Worm (Caenorhabditis elegans) whole organism, L3 larva: Measurements from ENCODE around the gene R11D1.7.
A peak's percentile ranks its signal among the peaks of the same experiment; 100 is the strongest.

Source experiments
- ZK546.5 ChIP-seq: sonication (generic microtip); optimal IDR thresholded peaks from 2 replicates; lab custom pipeline; 2017; ENCODE audit warnings: missing biosample characterization, missing genetic modification characterization
- ama-1 ChIP-seq: fragments of 150-350 bp; optimal IDR thresholded peaks from 2 replicates; lab custom pipeline; 2018
- ceh-9 ChIP-seq: sonication (generic microtip); optimal IDR thresholded peaks from 2 replicates; lab custom pipeline; 2018; ENCODE audit warnings: missing biosample characterization, missing genetic modification characterization
- egl-27 ChIP-seq: sonication (generic microtip); optimal IDR thresholded peaks from 4 replicates; lab custom pipeline; 2017; ENCODE audit warnings: missing biosample characterization, missing genetic modification reagents, missing genetic modification characterization
- egl-5 ChIP-seq: fragments of 150-350 bp; optimal IDR thresholded peaks from 2 replicates; lab custom pipeline; 2017; ENCODE audit warnings: missing biosample characterization, missing genetic modification reagents, missing genetic modification characterization, inconsistent platforms
- elt-3 ChIP-seq, 3 experiments: fragments of 150-350 bp in 1 of 3; sonication (generic microtip) in 2 of 3; optimal IDR thresholded peaks; 2 replicates in 2 of 3; 4 replicates in 1 of 3; lab custom pipeline; 2014 to 2017; ENCODE audit warnings: missing biosample characterization in 3 of 3, missing genetic modification characterization in 3 of 3
- eor-1 ChIP-seq, 2 experiments: fragments of 150-350 bp; optimal IDR thresholded peaks; 2 replicates each; lab custom pipeline; 2014 to 2018; ENCODE audit warnings: missing biosample characterization in 2 of 2, missing genetic modification characterization in 2 of 2
- fos-1 ChIP-seq: fragments of 150-350 bp; optimal IDR thresholded peaks from 2 replicates; lab custom pipeline; 2014; ENCODE audit warnings: missing biosample characterization, missing genetic modification characterization
- jun-1 ChIP-seq: fragments of 150-350 bp; optimal IDR thresholded peaks from 2 replicates; lab custom pipeline; 2014; ENCODE audit warnings: missing biosample characterization, missing genetic modification reagents, missing genetic modification characterization
- lin-15B ChIP-seq: fragments of 150-350 bp; optimal IDR thresholded peaks from 2 replicates; lab custom pipeline; 2014; ENCODE audit warnings: missing biosample characterization, missing genetic modification characterization
- lin-39 ChIP-seq: fragments of 150-350 bp; optimal IDR thresholded peaks from 2 replicates; lab custom pipeline; 2018; ENCODE audit warnings: missing biosample characterization, missing genetic modification reagents, missing genetic modification characterization
- nfya-1 ChIP-seq: sonication (generic microtip); optimal IDR thresholded peaks from 2 replicates; lab custom pipeline; 2017; ENCODE audit warnings: missing genetic modification characterization, mild to moderate bottlenecking, missing compliant biosample characterization, antibody characterized with exemption, moderate library complexity; ENCODE audit not compliant: insufficient read depth
- nhr-11 ChIP-seq: fragments of 150-350 bp; optimal IDR thresholded peaks from 2 replicates; lab custom pipeline; 2014; ENCODE audit warnings: missing biosample characterization, missing genetic modification characterization
- nhr-12 ChIP-seq: fragments of 150-350 bp; optimal IDR thresholded peaks from 2 replicates; lab custom pipeline; 2014; ENCODE audit warnings: missing biosample characterization, missing genetic modification characterization
- nhr-25 ChIP-seq: sonication (generic microtip); optimal IDR thresholded peaks from 2 replicates; lab custom pipeline; 2017; ENCODE audit warnings: missing biosample characterization, missing genetic modification characterization
- nhr-43 ChIP-seq: sonication (generic microtip); optimal IDR thresholded peaks from 2 replicates; lab custom pipeline; 2016; ENCODE audit warnings: mild to moderate bottlenecking, missing genetic modification characterization, missing compliant biosample characterization; ENCODE audit not compliant: poor library complexity, severe bottlenecking
- nhr-77 ChIP-seq: fragments of 150-350 bp; optimal IDR thresholded peaks from 2 replicates; lab custom pipeline; 2014; ENCODE audit warnings: missing biosample characterization, missing genetic modification characterization
- pha-4 ChIP-seq: fragments of 150-350 bp; optimal IDR thresholded peaks from 2 replicates; lab custom pipeline; 2014; ENCODE audit warnings: missing biosample characterization, missing genetic modification reagents, missing genetic modification characterization
- pqm-1 ChIP-seq: fragments of 150-350 bp; optimal IDR thresholded peaks from 2 replicates; lab custom pipeline; 2017; ENCODE audit warnings: missing biosample characterization, missing genetic modification characterization, inconsistent platforms
- skn-1 ChIP-seq: fragments of 150-350 bp; optimal IDR thresholded peaks from 2 replicates; lab custom pipeline; 2014; ENCODE audit warnings: missing biosample characterization, missing genetic modification characterization
- snpc-4 ChIP-seq: fragments of 150-350 bp; optimal IDR thresholded peaks from 2 replicates; lab custom pipeline; 2014; ENCODE audit warnings: missing biosample characterization, missing genetic modification characterization
- unc-39 ChIP-seq: sonication (generic microtip); optimal IDR thresholded peaks from 4 replicates; lab custom pipeline; 2017; ENCODE audit warnings: missing biosample characterization, missing genetic modification characterization
- zag-1 ChIP-seq: fragments of 150-350 bp; optimal IDR thresholded peaks from 2 replicates; lab custom pipeline; 2014; ENCODE audit warnings: missing biosample characterization, missing genetic modification characterization
- ztf-11 ChIP-seq: fragments of 150-350 bp; optimal IDR thresholded peaks from 2 replicates; lab custom pipeline; 2014; ENCODE audit warnings: missing biosample characterization, missing genetic modification characterization

R11D1.7 gene

DNA sequence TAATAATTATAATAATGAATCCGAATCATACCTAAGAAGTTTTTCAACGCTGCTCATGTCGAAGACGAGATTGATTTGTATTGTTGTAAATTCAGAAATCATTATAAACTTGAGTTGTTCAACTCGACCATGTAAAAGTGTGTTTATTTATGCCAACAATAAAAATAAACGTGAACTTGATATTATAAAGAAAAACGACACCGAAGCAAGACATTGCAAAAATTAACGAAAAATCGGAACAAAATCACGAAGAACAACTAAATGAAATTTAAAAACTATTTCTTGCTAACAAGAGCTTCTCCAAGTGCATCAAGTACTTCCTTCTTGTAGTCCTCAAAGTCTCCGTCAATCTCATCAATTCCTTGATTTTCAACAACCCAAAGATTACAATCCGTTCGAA lies 41.1 kb downstream of the R11D1.7 start, which contains the start of gene F18E2.15:
F18E2.15 (minus strand) TSS at position 101 of the 400 bp plus-strand sequence.
- TF ChIP-seq ceh-9 (tag; lab: Kevin White, UChicago) (no peak), ztf-11 (tag; lab: Kevin White, UChicago) (no peak), skn-1 (tag; lab: Kevin White, UChicago) (no peak), fos-1 (tag; lab: Kevin White, UChicago) (no peak), eor-1 (tag; optimal IDR thresholded peaks at IDR 0.05; lab: Kevin White, UChicago) (no peak), nhr-25 (tag; lab: Kevin White, UChicago) (no peak), unc-39 (no peak), egl-27 (tag; lab: Kevin White, UChicago) (no peak), snpc-4 (tag; lab: Kevin White, UChicago) (no peak), ama-1 (no peak)

- no peak for TF ChIP-seq elt-3 (tag; optimal IDR thresholded peaks at IDR 0.05; lab: Kevin White, UChicago)
- no peak for TF ChIP-seq nhr-77 (tag; lab: Kevin White, UChicago)
- TF ChIP-seq lin-15B: peak; percentile 22
- no peak for TF ChIP-seq jun-1
- TF ChIP-seq nhr-12 (tag; lab: Kevin White, UChicago): no peak
- TF ChIP-seq pqm-1 (tag; lab: Kevin White, UChicago): peak; percentile 2
- peak; percentile 80 for TF ChIP-seq pha-4
- no peak for TF ChIP-seq ceh-9 (tag; lab: Kevin White, UChicago)
- TF ChIP-seq nhr-11 (tag; lab: Kevin White, UChicago): no peak
- no peak for TF ChIP-seq egl-5
- no peak for TF ChIP-seq lin-39 (tag; lab: Kevin White, UChicago)
- TF ChIP-seq nfya-1 (tag; lab: Kevin White, UChicago): peak; percentile 78
- no peak for TF ChIP-seq nhr-25 (tag; lab: Kevin White, UChicago)
- no peak for TF ChIP-seq nhr-43 (tag; lab: Kevin White, UChicago)
Measured at ce11 chrV:12763291-12763995, 43.6 kb downstream of the R11D1.7 start, which contains the start of the genes abcf-1 and scc-3. TSS of gene abcf-1 (minus strand) at chrV:12763375. TSS of gene scc-3 (plus strand) at chrV:12763945.

- no peak for TF ChIP-seq pqm-1 (tag; lab: Kevin White, UChicago)
- TF ChIP-seq ZK546.5 (tag; lab: Kevin White, UChicago): no peak
- no peak for TF ChIP-seq nhr-25 (tag; lab: Kevin White, UChicago)
- no peak for TF ChIP-seq zag-1 (tag; lab: Kevin White, UChicago)
- TF ChIP-seq, all 47 proteins: peak for 0
Measured at ce11 chrV:12768946-12769345, 49.1 kb downstream of the R11D1.7 start, which contains the start of gene srt-43. TSS of gene srt-43 (plus strand) at chrV:12769246.
